Worm (Caenorhabditis elegans) whole organism, L1 larva: ENCODE measurements around the gene srg-65.
A peak's percentile ranks its signal among the peaks of the same experiment; 100 is the strongest.

ENCODE experiments used
- C16A3.4 ChIP-seq: fragments of 150-350 bp; optimal IDR thresholded peaks from 2 replicates; lab custom pipeline; 2014; ENCODE audit warnings: missing biosample characterization, missing genetic modification characterization
- Y116A8C.19 ChIP-seq: sonication (generic microtip); optimal IDR thresholded peaks from 2 replicates; lab custom pipeline; 2016; ENCODE audit warnings: missing compliant biosample characterization, missing genetic modification characterization, borderline replicate concordance
- aha-1 ChIP-seq: fragments of 150-350 bp; optimal IDR thresholded peaks from 2 replicates; lab custom pipeline; 2014; ENCODE audit warnings: missing biosample characterization, missing genetic modification characterization
- alr-1 ChIP-seq: fragments of 200-800 bp; sonication (Bioruptor generic); optimal IDR thresholded peaks from 2 replicates; lab custom pipeline; 2018; ENCODE audit warnings: borderline replicate concordance, mild to moderate bottlenecking, missing genetic modification characterization, missing compliant biosample characterization
- aly-2 ChIP-seq: fragments of 150-350 bp; optimal IDR thresholded peaks from 2 replicates; lab custom pipeline; 2014; ENCODE audit warnings: missing biosample characterization, missing genetic modification characterization
- ama-1 ChIP-seq: fragments of 150-350 bp; optimal IDR thresholded peaks from 2 replicates; lab custom pipeline; 2014
- blmp-1 ChIP-seq: fragments of 150-350 bp; optimal IDR thresholded peaks from 2 replicates; lab custom pipeline; 2014; ENCODE audit warnings: missing biosample characterization, missing genetic modification characterization
- ceh-88 ChIP-seq: fragments of 200-800 bp; sonication (Bioruptor generic); IDR thresholded peaks from 2 replicates; pipeline ENCODE4 v1.3.6; 2022; ENCODE audit warnings: missing genetic modification characterization, missing compliant biosample characterization
- dpl-1 ChIP-seq, 3 experiments: fragments of 150-350 bp in 2 of 3; sonication (generic microtip) in 1 of 3; optimal IDR thresholded peaks; 2 replicates each; lab custom pipeline; 2014 to 2017; ENCODE audit warnings: missing biosample characterization in 3 of 3, missing genetic modification characterization in 3 of 3, missing genetic modification reagents in 3 of 3
- efl-1 ChIP-seq, 4 experiments: fragments of 150-350 bp; optimal IDR thresholded peaks in 3 of 4; peaks in 1 of 4; 1 replicate in 1 of 4; 2 replicates in 3 of 4; lab custom pipeline; 2014; ENCODE audit warnings: missing biosample characterization in 2 of 4, missing genetic modification characterization in 2 of 4, missing genetic modification reagents in 2 of 4
- egl-13 ChIP-seq: sonication (generic microtip); optimal IDR thresholded peaks from 2 replicates; lab custom pipeline; 2016; ENCODE audit warnings: missing genotype, missing genetic modification reagents, missing genetic modification characterization, missing compliant biosample characterization
- elt-2 ChIP-seq: sonication (generic microtip); optimal IDR thresholded peaks from 2 replicates; lab custom pipeline; 2016; ENCODE audit warnings: missing genetic modification characterization, mild to moderate bottlenecking, inconsistent platforms, missing compliant biosample characterization, missing genetic modification reagents
- elt-3 ChIP-seq, 6 experiments: fragments of 150-350 bp in 1 of 6; sonication (generic microtip); optimal IDR thresholded peaks; 2 replicates each; lab custom pipeline; 2017 to 2018; ENCODE audit warnings: missing biosample characterization in 6 of 6, missing genetic modification characterization in 6 of 6, inconsistent platforms in 1 of 6
- ets-5 ChIP-seq: fragments of 200-800 bp; sonication (Bioruptor generic); IDR thresholded peaks from 2 replicates; pipeline ENCODE4 v1.3.6; 2022; ENCODE audit warnings: missing genetic modification characterization, missing compliant biosample characterization
- fkh-10 ChIP-seq: sonication (generic microtip); optimal IDR thresholded peaks from 2 replicates; lab custom pipeline; 2017; ENCODE audit warnings: missing biosample characterization, missing genetic modification reagents, missing genetic modification characterization
- fkh-4 ChIP-seq: sonication (generic microtip); optimal IDR thresholded peaks from 2 replicates; lab custom pipeline; 2016; ENCODE audit warnings: missing compliant biosample characterization, missing genetic modification characterization, borderline replicate concordance
- fkh-8 ChIP-seq: sonication (generic microtip); optimal IDR thresholded peaks from 2 replicates; lab custom pipeline; 2016; ENCODE audit warnings: mild to moderate bottlenecking, missing genetic modification characterization, missing compliant biosample characterization
- hpl-2 ChIP-seq: fragments of 150-350 bp; optimal IDR thresholded peaks from 2 replicates; lab custom pipeline; 2014; ENCODE audit warnings: missing biosample characterization, missing genetic modification reagents, missing genetic modification characterization
- irx-1 ChIP-seq: sonication (generic microtip); optimal IDR thresholded peaks from 2 replicates; lab custom pipeline; 2016; ENCODE audit warnings: missing genetic modification characterization, missing compliant biosample characterization
- isw-1 ChIP-seq: fragments of 200-800 bp; sonication (Bioruptor generic); IDR thresholded peaks from 2 replicates; pipeline ENCODE4 v1.3.6; 2022; ENCODE audit warnings: missing genetic modification characterization, missing compliant biosample characterization
- jun-1 ChIP-seq: fragments of 150-350 bp; optimal IDR thresholded peaks from 2 replicates; lab custom pipeline; 2014; ENCODE audit warnings: missing biosample characterization, missing genetic modification reagents, missing genetic modification characterization
- lin-13 ChIP-seq: fragments of 150-350 bp; optimal IDR thresholded peaks from 2 replicates; lab custom pipeline; 2014; ENCODE audit warnings: missing biosample characterization, missing genetic modification reagents, missing genetic modification characterization
- lin-15B ChIP-seq: fragments of 150-350 bp; sonication (generic microtip); optimal IDR thresholded peaks from 3 replicates; lab custom pipeline; 2014; ENCODE audit warnings: missing biosample characterization, missing genetic modification characterization
- lin-39 ChIP-seq: fragments of 150-350 bp; optimal IDR thresholded peaks from 2 replicates; lab custom pipeline; 2014; ENCODE audit warnings: missing biosample characterization, missing genetic modification reagents, missing genetic modification characterization
- lsy-2 ChIP-seq, 2 experiments: fragments of 150-350 bp; optimal IDR thresholded peaks; 2 replicates each; lab custom pipeline; 2014; ENCODE audit warnings: missing biosample characterization in 2 of 2, missing genetic modification characterization in 2 of 2
- mdl-1 ChIP-seq, 2 experiments: fragments of 150-350 bp; optimal IDR thresholded peaks; 2 replicates each; lab custom pipeline; 2014 to 2017; ENCODE audit warnings: missing biosample characterization in 2 of 2, missing genetic modification characterization in 2 of 2, inconsistent platforms in 1 of 2
- mef-2 ChIP-seq: fragments of 150-350 bp; optimal IDR thresholded peaks from 2 replicates; lab custom pipeline; 2014; ENCODE audit warnings: missing biosample characterization, missing genetic modification characterization
- mep-1 ChIP-seq: fragments of 150-350 bp; optimal IDR thresholded peaks from 2 replicates; lab custom pipeline; 2014; ENCODE audit warnings: missing biosample characterization, missing genetic modification characterization
- nhr-12 ChIP-seq: sonication (generic microtip); optimal IDR thresholded peaks from 2 replicates; lab custom pipeline; 2017; ENCODE audit warnings: missing biosample characterization, missing genetic modification characterization
- nhr-19 ChIP-seq: fragments of 200-800 bp; sonication (Bioruptor generic); conservative IDR thresholded peaks from 2 replicates; pipeline ENCODE4 v1.3.6; 2022; ENCODE audit warnings: missing genetic modification characterization, missing compliant biosample characterization
- nhr-20 ChIP-seq: sonication (generic microtip); optimal IDR thresholded peaks from 2 replicates; lab custom pipeline; 2016; ENCODE audit warnings: mild to moderate bottlenecking, missing genetic modification characterization, missing compliant biosample characterization
- nhr-237 ChIP-seq: fragments of 150-350 bp; optimal IDR thresholded peaks from 2 replicates; lab custom pipeline; 2014; ENCODE audit warnings: missing biosample characterization, missing genetic modification characterization
- nhr-28 ChIP-seq: fragments of 150-350 bp; optimal IDR thresholded peaks from 2 replicates; lab custom pipeline; 2014; ENCODE audit warnings: missing biosample characterization, missing genetic modification characterization
- nhr-47 ChIP-seq: sonication (generic microtip); optimal IDR thresholded peaks from 2 replicates; lab custom pipeline; 2016; ENCODE audit warnings: mild to moderate bottlenecking, missing genetic modification characterization, moderate library complexity, missing compliant biosample characterization
- nhr-71 ChIP-seq: sonication (generic microtip); optimal IDR thresholded peaks from 2 replicates; lab custom pipeline; 2016; ENCODE audit warnings: mild to moderate bottlenecking, missing genetic modification characterization, moderate library complexity, missing compliant biosample characterization
- nhr-76 ChIP-seq: sonication (generic microtip); optimal IDR thresholded peaks from 2 replicates; lab custom pipeline; 2017; ENCODE audit warnings: missing biosample characterization, missing genetic modification characterization
- nhr-90 ChIP-seq: sonication (generic microtip); optimal IDR thresholded peaks from 2 replicates; lab custom pipeline; 2016; ENCODE audit warnings: mild to moderate bottlenecking, missing genetic modification characterization, missing compliant biosample characterization; ENCODE audit not compliant: poor library complexity
- pqm-1 ChIP-seq: sonication (generic microtip); optimal IDR thresholded peaks from 3 replicates; lab custom pipeline; 2017; ENCODE audit warnings: missing biosample characterization, missing genetic modification characterization
- rnt-1 ChIP-seq: sonication (generic microtip); optimal IDR thresholded peaks from 2 replicates; lab custom pipeline; 2016; ENCODE audit warnings: mild to moderate bottlenecking, missing genetic modification characterization, moderate library complexity, missing compliant biosample characterization
- skn-1 ChIP-seq: fragments of 150-350 bp; optimal IDR thresholded peaks from 2 replicates; lab custom pipeline; 2014; ENCODE audit warnings: missing biosample characterization, missing genetic modification characterization
- snpc-4 ChIP-seq: fragments of 150-350 bp; optimal IDR thresholded peaks from 2 replicates; lab custom pipeline; 2014; ENCODE audit warnings: missing biosample characterization, missing genetic modification characterization
- snu-23 ChIP-seq: sonication (generic microtip); optimal IDR thresholded peaks from 2 replicates; lab custom pipeline; 2016; ENCODE audit warnings: missing genetic modification characterization, missing compliant biosample characterization
- sox-4 ChIP-seq: sonication (generic microtip); optimal IDR thresholded peaks from 2 replicates; lab custom pipeline; 2016; ENCODE audit warnings: missing genetic modification characterization, missing compliant biosample characterization
- sptf-1 ChIP-seq: fragments of 150-350 bp; optimal IDR thresholded peaks from 2 replicates; lab custom pipeline; 2014; ENCODE audit warnings: missing biosample characterization, missing genetic modification characterization
- sup-37 ChIP-seq: fragments of 200-800 bp; sonication (Bioruptor generic); optimal IDR thresholded peaks from 2 replicates; lab custom pipeline; 2018; ENCODE audit warnings: mild to moderate bottlenecking, missing genetic modification characterization, missing compliant biosample characterization
- tbx-2 ChIP-seq: sonication (generic microtip); optimal IDR thresholded peaks from 2 replicates; lab custom pipeline; 2016; ENCODE audit warnings: missing genetic modification characterization, missing compliant biosample characterization
- tlp-1 ChIP-seq: fragments of 150-350 bp; optimal IDR thresholded peaks from 2 replicates; lab custom pipeline; 2014; ENCODE audit warnings: missing biosample characterization, missing genetic modification characterization
- unc-30 ChIP-seq: sonication (generic microtip); optimal IDR thresholded peaks from 2 replicates; lab custom pipeline; 2017; ENCODE audit warnings: missing biosample characterization, missing genetic modification characterization
- unc-62 ChIP-seq: fragments of 150-350 bp; optimal IDR thresholded peaks from 2 replicates; lab custom pipeline; 2014; ENCODE audit warnings: missing biosample characterization, missing genetic modification reagents, missing genetic modification characterization
- xbp-1 ChIP-seq: sonication (generic microtip); optimal IDR thresholded peaks from 2 replicates; lab custom pipeline; 2016; ENCODE audit warnings: missing genetic modification characterization, missing compliant biosample characterization
- zag-1 ChIP-seq: fragments of 150-350 bp; optimal IDR thresholded peaks from 2 replicates; lab custom pipeline; 2014; ENCODE audit warnings: missing biosample characterization, missing genetic modification characterization
- ztf-11 ChIP-seq, 2 experiments: sonication (generic microtip); optimal IDR thresholded peaks; 2 replicates each; lab custom pipeline; 2016 to 2017; ENCODE audit warnings: missing genetic modification characterization in 2 of 2, missing biosample characterization in 1 of 2, missing compliant biosample characterization in 1 of 2
- ztf-4 ChIP-seq: fragments of 150-350 bp; optimal IDR thresholded peaks from 2 replicates; lab custom pipeline; 2014; ENCODE audit warnings: missing biosample characterization, missing genetic modification characterization

The srg-65 gene

DNA sequence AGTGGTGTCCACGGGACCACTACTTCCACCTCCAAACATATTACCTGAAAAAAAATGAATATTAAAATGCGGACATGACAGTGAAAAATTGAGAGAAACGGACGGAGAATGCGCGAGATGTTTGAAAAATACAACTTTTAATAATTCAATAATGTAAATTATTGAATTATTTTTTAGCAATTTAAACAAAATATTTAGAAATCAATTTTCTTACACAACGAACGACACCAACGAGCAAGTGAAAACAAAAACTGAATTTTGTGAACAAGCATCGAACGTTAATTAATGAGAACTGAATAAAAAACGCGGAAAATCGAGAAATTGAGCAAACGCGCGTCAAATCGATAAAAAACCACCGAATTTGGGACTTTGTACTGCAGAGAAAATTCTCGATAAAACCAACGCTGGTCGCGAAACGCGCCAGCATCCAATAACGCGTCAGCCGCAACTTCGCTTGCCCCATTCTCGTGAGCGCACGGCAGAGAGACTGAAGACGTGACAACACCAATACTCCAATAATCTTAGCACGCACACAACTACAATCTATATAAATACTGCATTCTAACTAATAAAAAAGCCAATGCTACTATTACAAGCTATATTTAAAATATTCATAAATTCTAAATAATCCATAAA lies 20.2 kb upstream of the srg-65 start, which contains the start of the genes dnj-19 and nhr-47 (continued):
- TF ChIP-seq zag-1 (tag; lab: Kevin White, UChicago), result no peak
- peak; percentile 95 for TF ChIP-seq xbp-1 (tag; lab: Kevin White, UChicago)
- TF ChIP-seq isw-1 (GFP tag; lab: Robert Waterston, UW), result peak; percentile 89
- peak; percentile 79 for TF ChIP-seq snpc-4 (tag; lab: Kevin White, UChicago)
- peak; percentile 29 for TF ChIP-seq nhr-237
- peak; percentile 96 for TF ChIP-seq fkh-8 (tag; lab: Kevin White, UChicago)
- TF ChIP-seq aly-2 (tag; lab: Kevin White, UChicago), result peak; percentile 21
- peak in 2 of 6 experiments; percentile 71 to 84 for TF ChIP-seq elt-3 (tag; optimal IDR thresholded peaks at IDR 0.05; lab: Kevin White, UChicago)
- TF ChIP-seq skn-1, result peak; percentile 68
- peak; percentile 95 for TF ChIP-seq tbx-2
- peak; percentile 95 for TF ChIP-seq nhr-19
- TF ChIP-seq aha-1 (tag; lab: Kevin White, UChicago), result peak; percentile 51
- no peak for TF ChIP-seq unc-30
- TF ChIP-seq unc-62, result no peak
- peak; percentile 90 to 92 for TF ChIP-seq lsy-2 (tag; optimal IDR thresholded peaks at IDR 0.05; lab: Kevin White, UChicago)
- TF ChIP-seq dpl-1 (GFP tag; optimal IDR thresholded peaks at IDR 0.05; lab: Kevin White, UChicago), result peak; percentile 80 to 86 (median 86)
- TF ChIP-seq mdl-1 (tag; optimal IDR thresholded peaks at IDR 0.05; lab: Kevin White, UChicago), result peak in 1 of 2 experiments; percentile 86
- no peak for TF ChIP-seq nhr-28 (tag; lab: Kevin White, UChicago)
- TF ChIP-seq nhr-12, result peak; percentile 36
- peak; percentile 94 for TF ChIP-seq rnt-1 (tag; lab: Kevin White, UChicago)
- TF ChIP-seq ztf-4 (tag; lab: Kevin White, UChicago), result peak; percentile 67
- TF ChIP-seq nhr-71 (tag; lab: Kevin White, UChicago), result peak; percentile 96
- TF ChIP-seq fkh-4, result peak; percentile 36
- peak; percentile 88 for TF ChIP-seq irx-1 (tag; lab: Kevin White, UChicago)
- no peak for TF ChIP-seq nhr-76 (tag; lab: Kevin White, UChicago)
- TF ChIP-seq ceh-88, result peak; percentile 77
- peak; percentile 88 for TF ChIP-seq C16A3.4 (tag; lab: Kevin White, UChicago)
- peak; percentile 96 for TF ChIP-seq nhr-20 (tag; lab: Kevin White, UChicago)
- no peak for TF ChIP-seq ets-5 (GFP tag; lab: Robert Waterston, UW)
- no peak for TF ChIP-seq pqm-1 (tag; lab: Kevin White, UChicago)
- TF ChIP-seq efl-1 (optimal IDR thresholded peaks at IDR 0.05; lab: Kevin White, UChicago), result peak; percentile 88
- peak; percentile 81 to 98 for TF ChIP-seq efl-1 (GFP tag; optimal IDR thresholded peaks at IDR 0.05 in 1 of 2; lab: Kevin White, UChicago)
- TF ChIP-seq tlp-1 (tag; lab: Kevin White, UChicago), result no peak
- no peak for TF ChIP-seq sptf-1 (tag; lab: Kevin White, UChicago)
- TF ChIP-seq lin-13 (GFP tag; lab: Kevin White, UChicago), result peak; percentile 87
- TF ChIP-seq mep-1 (tag; lab: Kevin White, UChicago), result peak; percentile 94
- peak; percentile 59 for TF ChIP-seq hpl-2 (GFP tag; lab: Kevin White, UChicago)
- TF ChIP-seq egl-13 (tag; lab: Kevin White, UChicago), result peak; percentile 92
- TF ChIP-seq nhr-90, result peak; percentile 94
- peak; percentile 83 for TF ChIP-seq lin-39
- TF ChIP-seq jun-1, result peak; percentile 89
- no peak for TF ChIP-seq alr-1 (tag; lab: Kevin White, UChicago)
- TF ChIP-seq sox-4 (tag; lab: Kevin White, UChicago), result peak; percentile 91
- TF ChIP-seq nhr-47, result no peak
- TF ChIP-seq fkh-10 (GFP tag; lab: Kevin White, UChicago), result peak; percentile 62
- TF ChIP-seq snu-23, result peak; percentile 95
- TF ChIP-seq blmp-1, result peak; percentile 58
- TF ChIP-seq ztf-11 (tag; optimal IDR thresholded peaks at IDR 0.05; lab: Kevin White, UChicago), result peak in 1 of 2 experiments; percentile 72
- TF ChIP-seq elt-2 (tag; lab: Kevin White, UChicago), result peak; percentile 73
- no peak for TF ChIP-seq mef-2 (tag; lab: Kevin White, UChicago)
- no peak for TF ChIP-seq ama-1 (lab: Kevin White, UChicago)
- TF ChIP-seq lin-15B (tag; lab: Kevin White, UChicago), result peak; percentile 77
- no peak for TF ChIP-seq Y116A8C.19 (tag; lab: Kevin White, UChicago)
- peak; percentile 90 for TF ChIP-seq sup-37 (GFP tag; lab: Kevin White, UChicago)
